Fruit fly (Drosophila melanogaster): ENCODE data around the gene Ack.

DNA sequence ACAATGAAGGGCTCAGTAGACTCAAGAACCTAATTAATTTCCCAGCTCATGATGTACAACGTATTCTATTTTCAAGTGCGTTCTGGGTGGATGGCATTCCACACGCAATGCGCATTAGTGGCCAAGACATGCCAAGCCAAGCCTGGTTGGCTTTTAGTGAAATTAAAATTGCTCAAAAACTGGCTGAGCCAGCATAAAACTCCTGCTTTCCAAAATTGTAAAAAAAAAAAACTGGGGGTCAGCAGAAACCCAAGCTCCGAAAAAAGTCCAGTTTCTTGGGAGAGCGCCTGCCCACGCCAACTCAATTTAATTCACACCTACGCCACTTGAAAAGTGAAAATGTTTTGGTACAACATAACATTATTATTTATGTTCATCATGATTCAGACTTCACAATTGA lies 10.4 kb downstream of the Ack start:
- TF ChIP-seq vri (GFP tag; optimal IDR thresholded peaks at IDR 0.05) (no peak), Blimp-1 (GFP tag; optimal IDR thresholded peaks at IDR 0.05) (no peak), CG11902 (GFP tag; optimal IDR thresholded peaks at IDR 0.05) (no peak), CG11762 (GFP tag; optimal IDR thresholded peaks at IDR 0.05; ENCODE audit: insufficient read depth) (no peak), CG6808 (GFP tag; optimal IDR thresholded peaks at IDR 0.05) (no peak), CG16779 (tag; optimal IDR thresholded peaks at IDR 0.05) (no peak), Lpt (GFP tag; optimal IDR thresholded peaks at IDR 0.05) (no peak), Eip93F (GFP tag; optimal IDR thresholded peaks at IDR 0.05) (no peak), Smox (GFP tag; optimal IDR thresholded peaks at IDR 0.05) (no peak), Ets96B (tag; optimal IDR thresholded peaks at IDR 0.05) (no peak)
